Fruit fly (Drosophila melanogaster) whole organism, wandering third instar larva: ENCODE results near the gene OXA1L.

ENCODE experiments used
- Abd-B ChIP-seq: fragments of >200 bp; optimal IDR thresholded peaks from 2 replicates; lab custom pipeline; 2017; ENCODE audit warnings: missing biosample characterization, missing genetic modification characterization
- CG32264 ChIP-seq: fragments of 200-800 bp; sonication (Bioruptor generic); optimal IDR thresholded peaks from 2 replicates; lab custom pipeline; 2016; ENCODE audit warnings: missing biosample characterization, missing genetic modification characterization
- GATAd ChIP-seq: sonication (Bioruptor generic); optimal IDR thresholded peaks from 2 replicates; lab custom pipeline; 2016; ENCODE audit warnings: missing biosample characterization, missing genetic modification characterization
- HLH106 ChIP-seq: fragments of 200-800 bp; optimal IDR thresholded peaks from 3 replicates; lab custom pipeline; 2019; ENCODE audit warnings: missing biosample characterization, mild to moderate bottlenecking, missing genetic modification characterization, moderate library complexity
- Hnf4 ChIP-seq: fragments of 200-800 bp; sonication (Bioruptor generic); optimal IDR thresholded peaks from 2 replicates; lab custom pipeline; 2016; ENCODE audit warnings: missing biosample characterization, mild to moderate bottlenecking, missing genetic modification characterization
- Hr83 ChIP-seq: fragments of 200-300 bp; sonication (Bioruptor generic); optimal IDR thresholded peaks from 2 replicates; lab custom pipeline; 2016; ENCODE audit warnings: missing biosample characterization, mild to moderate bottlenecking, missing genetic modification characterization, moderate library complexity; ENCODE audit not compliant: poor library complexity, severe bottlenecking
- Jra ChIP-seq: sonication (Bioruptor generic); optimal IDR thresholded peaks from 2 replicates; lab custom pipeline; 2016; ENCODE audit warnings: missing biosample characterization, missing genetic modification characterization
- Mio ChIP-seq: sonication (Bioruptor generic); optimal IDR thresholded peaks from 2 replicates; lab custom pipeline; 2016; ENCODE audit warnings: missing biosample characterization, missing genetic modification characterization
- Myc ChIP-seq: fragments of >200 bp; optimal IDR thresholded peaks from 2 replicates; lab custom pipeline; 2017
- N ChIP-seq: fragments of >200 bp; optimal IDR thresholded peaks from 2 replicates; lab custom pipeline; 2018; ENCODE audit warnings: missing biosample characterization, missing external identifiers, missing genetic modification characterization
- OdsH ChIP-seq: fragments of 200-800 bp; sonication (Bioruptor generic); optimal IDR thresholded peaks from 2 replicates; lab custom pipeline; 2016; ENCODE audit warnings: missing biosample characterization, mild to moderate bottlenecking, missing genetic modification characterization
- Sp1 ChIP-seq: fragments of 200-800 bp; sonication (Bioruptor generic); optimal IDR thresholded peaks from 3 replicates; lab custom pipeline; 2019; ENCODE audit warnings: missing biosample characterization, mild to moderate bottlenecking, missing genetic modification characterization, moderate library complexity
- br ChIP-seq: fragments of 200-800 bp; sonication (Bioruptor generic); optimal IDR thresholded peaks from 2 replicates; lab custom pipeline; 2016; ENCODE audit warnings: missing biosample characterization, missing genetic modification characterization
- brk ChIP-seq: fragments of 200-800 bp; sonication (Bioruptor generic); optimal IDR thresholded peaks from 2 replicates; lab custom pipeline; 2016; ENCODE audit warnings: missing biosample characterization, mild to moderate bottlenecking, missing genetic modification characterization
- dl ChIP-seq, 2 experiments: fragments of 175-275, 200-275 bp in 1 of 2; fragments of 200-275 bp in 1 of 2; sonication (Bioruptor generic); optimal IDR thresholded peaks; lab custom pipeline; 2018; ENCODE audit warnings: mild to moderate bottlenecking in 2 of 2, missing biosample characterization in 2 of 2, missing genetic modification characterization in 2 of 2, moderate library complexity in 2 of 2; ENCODE audit not compliant: partially characterized antibody in 2 of 2, insufficient read depth in 1 of 2
- dmrt93B ChIP-seq: fragments of 200-800 bp; sonication (Bioruptor generic); optimal IDR thresholded peaks from 2 replicates; lab custom pipeline; 2018; ENCODE audit warnings: missing biosample characterization, mild to moderate bottlenecking, missing genetic modification characterization
- ey ChIP-seq: fragments of 200-800 bp; sonication (Bioruptor generic); optimal IDR thresholded peaks from 2 replicates; lab custom pipeline; 2016; ENCODE audit warnings: missing biosample characterization, missing genetic modification characterization
- foxo ChIP-seq, 2 experiments: fragments of 200-800 bp; sonication (Bioruptor generic); optimal IDR thresholded peaks; 2 replicates in 1 of 2; 3 replicates in 1 of 2; lab custom pipeline; 2016 to 2017; ENCODE audit warnings: missing biosample characterization in 2 of 2, missing genetic modification characterization in 2 of 2
- h ChIP-seq: fragments of 200-800 bp; sonication (Bioruptor generic); optimal IDR thresholded peaks from 3 replicates; lab custom pipeline; 2016; ENCODE audit warnings: missing biosample characterization, mild to moderate bottlenecking, missing genetic modification characterization
- lola ChIP-seq: fragments of >200 bp; optimal IDR thresholded peaks from 2 replicates; lab custom pipeline; 2017; ENCODE audit warnings: missing biosample characterization, missing genetic modification characterization
- psq ChIP-seq: fragments of 200-800 bp; sonication (Bioruptor generic); optimal IDR thresholded peaks from 3 replicates; lab custom pipeline; 2017; ENCODE audit warnings: missing biosample characterization, mild to moderate bottlenecking, missing genetic modification characterization, moderate library complexity
- rgr ChIP-seq: fragments of 200-800 bp; sonication (Bioruptor generic); optimal IDR thresholded peaks from 3 replicates; lab custom pipeline; 2016; ENCODE audit warnings: missing biosample characterization, mild to moderate bottlenecking, missing genetic modification characterization
- sage ChIP-seq: fragments of 200-800 bp; sonication (Bioruptor generic); optimal IDR thresholded peaks from 2 replicates; lab custom pipeline; 2016; ENCODE audit warnings: missing biosample characterization, mild to moderate bottlenecking, missing genetic modification characterization
- sv ChIP-seq: fragments of 200-800 bp; sonication (Bioruptor generic); optimal IDR thresholded peaks from 3 replicates; lab custom pipeline; 2016; ENCODE audit warnings: missing biosample characterization, missing genetic modification characterization
- usp ChIP-seq: fragments of >200 bp; optimal IDR thresholded peaks from 2 replicates; lab custom pipeline; 2017; ENCODE audit warnings: missing biosample characterization, missing genetic modification characterization
- woc ChIP-seq: sonication (Bioruptor generic); optimal IDR thresholded peaks from 2 replicates; lab custom pipeline; 2016; ENCODE audit warnings: missing biosample characterization, mild to moderate bottlenecking, missing genetic modification characterization

Gene OXA1L

DNA sequence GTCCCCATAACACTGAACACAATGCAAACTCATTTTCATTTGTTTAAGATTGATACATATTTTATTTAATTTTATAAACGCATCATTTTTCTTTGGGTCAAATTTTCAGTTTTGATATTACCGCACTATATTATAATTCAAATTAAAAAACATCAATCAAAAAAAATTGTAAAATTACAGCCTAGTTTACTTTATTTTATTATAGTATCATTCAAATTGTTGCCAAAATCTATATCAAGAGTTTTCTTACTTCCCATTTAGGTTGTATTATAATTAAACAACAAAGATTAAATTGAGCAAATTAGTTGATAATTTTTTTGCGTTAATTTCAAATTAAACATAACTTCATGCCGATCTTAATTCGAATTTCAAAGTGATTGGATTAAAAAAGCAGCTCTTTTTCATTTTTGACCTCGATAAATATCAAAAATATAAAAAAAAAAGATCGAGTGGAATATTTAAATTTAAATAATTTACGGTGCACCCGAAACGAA is 34.4 kb downstream of the OXA1L start:
- TF ChIP-seq rgr (GFP tag; lab: Kevin White, UChicago) (peak; percentile 53), woc (peak; percentile 36), OdsH (GFP tag; lab: Kevin White, UChicago) (peak; percentile 28), Hr83 (GFP tag; lab: Kevin White, UChicago) (no peak), Sp1 (peak; percentile 73), h (GFP tag; lab: Kevin White, UChicago) (peak; percentile 28), Mio (GFP tag; lab: Kevin White, UChicago) (no peak), HLH106 (peak; percentile 70), dmrt93B (GFP tag; lab: Kevin White, UChicago) (peak; percentile 46), psq (peak; percentile 57), foxo (GFP tag; optimal IDR thresholded peaks at IDR 0.05; lab: Kevin White, UChicago) (peak in 1 of 2 experiments; percentile 70), N (GFP tag; lab: Kevin White, UChicago) (no peak), ey (GFP tag; lab: Kevin White, UChicago) (peak; percentile 55), br (GFP tag; lab: Kevin White, UChicago) (no peak)

DNA sequence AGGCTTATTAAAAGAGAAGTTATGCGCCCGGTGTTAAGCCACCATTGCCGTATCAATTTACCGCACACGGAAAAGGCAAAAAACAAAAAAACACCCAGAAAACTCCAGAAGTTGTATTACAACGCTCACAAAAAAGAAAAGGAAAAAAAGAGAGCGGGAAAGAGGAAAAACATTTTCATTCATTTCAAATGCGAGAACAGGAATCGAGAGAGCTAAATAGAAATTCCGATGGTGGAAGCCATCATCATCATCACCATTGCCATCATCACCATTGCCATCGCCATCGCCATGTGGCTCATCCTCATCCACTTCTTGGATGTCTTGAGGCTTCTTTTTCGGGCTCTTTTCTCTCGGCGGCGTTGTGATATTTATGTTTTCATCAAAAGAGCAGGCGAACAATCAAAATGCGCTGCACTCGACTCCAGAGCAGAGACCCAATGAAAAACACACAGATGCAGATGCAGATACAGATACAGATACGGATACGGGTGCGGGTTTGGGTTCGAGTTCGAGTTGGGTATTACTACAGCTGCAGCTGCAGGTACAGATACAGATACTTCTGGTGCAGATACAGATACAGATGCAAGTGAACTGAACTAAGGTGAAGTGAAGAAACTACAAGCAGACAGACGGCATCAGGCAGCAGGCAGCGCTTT is 35.0 kb downstream of the OXA1L start:
- TF ChIP-seq dl (GFP tag; optimal IDR thresholded peaks at IDR 0.05; lab: Kevin White, UChicago; ENCODE audit: insufficient read depth in 1 of 2, partially characterized antibody in 2 of 2): peak in 1 of 2 experiments; percentile 19
- TF ChIP-seq sage (GFP tag; lab: Kevin White, UChicago): no peak

DNA sequence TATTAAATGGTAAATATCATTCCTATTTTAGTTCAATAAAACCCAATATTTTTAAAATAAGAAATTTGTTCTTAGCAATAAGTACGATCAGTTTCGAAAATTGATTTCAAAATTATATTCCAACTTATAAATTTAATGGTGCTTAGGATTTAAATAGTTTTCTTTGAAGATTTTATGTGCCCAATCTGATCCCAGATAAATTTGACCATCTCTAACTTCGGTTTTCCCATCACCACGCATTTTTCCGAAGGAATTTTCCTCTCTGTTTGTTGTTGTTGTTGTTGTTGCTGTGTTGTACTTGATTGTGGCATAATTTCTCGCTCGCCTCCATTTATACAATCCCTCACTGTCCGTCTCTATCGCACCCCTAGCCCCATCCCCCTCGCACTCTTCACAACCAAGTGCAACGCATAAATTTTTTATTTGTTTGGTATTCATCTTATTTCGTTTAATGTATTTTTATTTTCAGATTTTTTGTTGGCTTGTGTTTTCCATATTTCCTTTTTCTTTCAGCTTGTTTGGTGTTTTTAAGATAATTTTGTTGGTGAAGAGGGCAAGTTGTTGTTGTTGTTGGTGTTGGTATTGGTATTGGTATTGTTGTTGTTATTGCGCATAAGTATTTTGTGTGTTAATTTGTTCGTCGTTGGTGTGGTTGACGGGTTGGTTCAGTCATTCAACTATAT is 36.5 kb downstream of the OXA1L start:
- TF ChIP-seq lola (GFP tag; lab: Kevin White, UChicago) (no peak), psq (peak; percentile 60), CG32264 (GFP tag; lab: Kevin White, UChicago) (no peak), sage (GFP tag; lab: Kevin White, UChicago) (no peak)

DNA sequence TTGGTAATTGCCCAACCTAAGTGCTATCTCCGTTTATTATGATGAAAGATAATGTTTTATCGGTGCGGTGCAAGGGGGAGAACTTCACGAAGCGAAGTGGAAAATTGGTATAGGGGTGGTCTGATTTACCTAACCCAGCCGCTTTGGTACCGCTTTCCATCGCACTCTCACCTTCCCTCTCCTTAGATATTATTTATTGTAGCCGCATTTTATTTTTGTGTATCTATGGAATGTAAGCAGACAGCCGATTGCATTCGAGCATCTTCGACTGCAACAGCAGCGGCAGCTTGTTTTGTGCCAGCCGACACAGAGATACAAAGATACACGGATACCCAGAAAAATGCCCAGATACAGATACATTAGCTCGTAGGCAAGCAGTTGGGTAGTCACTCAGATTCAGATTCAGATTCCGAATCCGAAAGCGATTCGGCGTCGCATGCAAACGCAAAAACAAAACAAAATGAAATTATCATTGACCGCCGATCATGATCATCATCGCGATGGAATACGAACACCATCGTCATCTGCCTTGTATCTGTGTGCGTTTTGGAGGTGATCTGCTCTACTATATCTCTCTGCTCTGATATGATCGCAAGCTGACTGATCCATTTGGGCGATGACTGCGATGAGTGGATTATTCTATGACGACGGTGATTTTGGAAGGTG is 37.4 kb downstream of the OXA1L start:
- no peak for TF ChIP-seq psq

DNA sequence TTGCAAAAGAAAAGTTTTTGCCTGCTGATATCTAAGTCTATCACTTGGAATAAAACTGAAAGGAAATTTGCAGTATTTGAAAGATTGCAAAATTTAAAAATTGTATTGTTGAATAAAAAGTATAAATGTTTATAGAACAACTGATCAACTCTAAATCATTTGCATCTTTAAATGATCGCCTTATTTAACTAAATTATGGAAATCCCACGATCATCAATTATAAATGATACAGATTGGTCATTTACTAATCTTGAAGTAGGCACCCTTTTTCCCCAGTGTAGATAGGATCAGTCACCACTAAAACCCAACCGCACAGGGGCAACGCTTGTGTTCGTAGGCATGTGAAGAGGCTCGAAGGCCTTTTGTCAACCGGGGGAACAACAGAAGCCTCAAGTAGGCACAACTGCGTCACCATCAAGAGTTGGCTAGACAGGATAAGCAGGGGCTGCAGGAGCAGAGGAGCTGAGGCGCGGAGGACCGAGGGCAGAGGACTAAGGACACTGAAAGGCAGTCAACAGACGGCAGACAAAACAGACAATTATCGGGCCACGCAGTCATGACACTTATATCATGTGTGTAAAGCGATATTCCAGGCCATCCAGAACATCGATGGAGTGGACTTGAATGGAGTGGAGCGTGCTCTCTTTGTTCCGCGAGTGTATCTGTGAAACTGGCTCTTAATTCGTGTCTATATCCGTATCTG is 38.3 kb downstream of the OXA1L start:
- TF ChIP-seq sv (peak; percentile 14), foxo (GFP tag; optimal IDR thresholded peaks at IDR 0.05; lab: Kevin White, UChicago) (peak in 1 of 2 experiments; percentile 8), rgr (GFP tag; lab: Kevin White, UChicago) (peak; percentile 15), usp (GFP tag; lab: Kevin White, UChicago) (no peak)

DNA sequence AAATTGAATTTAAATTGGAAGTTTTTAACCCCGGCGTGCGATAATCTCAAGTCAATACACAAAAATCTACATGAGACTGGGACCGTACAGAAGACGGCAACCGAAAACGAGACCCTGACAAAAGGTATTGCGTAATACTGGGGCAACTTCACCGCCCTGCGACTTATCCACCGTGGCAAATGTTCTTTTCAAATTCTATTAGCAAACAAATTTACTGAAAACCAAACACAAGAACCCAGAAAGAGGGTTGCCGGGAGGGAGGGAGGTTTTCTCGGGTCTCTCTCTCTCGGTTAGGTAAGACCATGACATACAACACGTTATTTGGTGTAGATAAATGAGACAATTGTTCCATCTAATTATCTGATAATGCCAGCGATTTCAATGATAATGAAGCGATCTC is 40.5 kb downstream of the OXA1L start:
- TF ChIP-seq Abd-B (GFP tag; lab: Kevin White, UChicago) (no peak), Hnf4 (no peak), psq (no peak), Jra (GFP tag; lab: Kevin White, UChicago) (no peak), N (GFP tag; lab: Kevin White, UChicago) (no peak), GATAd (no peak), lola (GFP tag; lab: Kevin White, UChicago) (no peak), h (GFP tag; lab: Kevin White, UChicago) (no peak), Hr83 (GFP tag; lab: Kevin White, UChicago) (no peak), sage (GFP tag; lab: Kevin White, UChicago) (no peak), Myc (lab: Kevin White, UChicago) (no peak), OdsH (GFP tag; lab: Kevin White, UChicago) (no peak), woc (no peak), brk (GFP tag; lab: Kevin White, UChicago) (no peak)
- TF ChIP-seq, all 38 proteins: peak for 0
